Fruit fly (Drosophila melanogaster): ENCODE data around the gene eEF1gamma.

- TF ChIP-seq h (optimal IDR thresholded peaks at IDR 0.05) (no peak), insv (optimal IDR thresholded peaks at IDR 0.05) (no peak), Myc (optimal IDR thresholded peaks at IDR 0.05) (no peak), psq (optimal IDR thresholded peaks at IDR 0.05) (no peak), Sin3A (optimal IDR thresholded peaks at IDR 0.05) (no peak), ttk (optimal IDR thresholded peaks at IDR 0.05) (no peak)
These were observed 2.0 kb upstream of the eEF1gamma start for dm6 chr3R:29218001-29218400.
